Worm (Caenorhabditis elegans) whole organism, late embryonic: ENCODE measurements around the gene D2063.1.

Experiments used
- F13H6.1 ChIP-seq: sonication (generic microtip); optimal IDR thresholded peaks from 2 replicates; lab custom pipeline; 2016; ENCODE audit warnings: missing genetic modification characterization, missing compliant biosample characterization
- ahr-1 ChIP-seq: sonication (generic microtip); optimal IDR thresholded peaks from 2 replicates; lab custom pipeline; 2016; ENCODE audit warnings: missing genetic modification characterization, missing compliant biosample characterization
- ama-1 ChIP-seq: fragments of 150-350 bp; optimal IDR thresholded peaks from 2 replicates; lab custom pipeline; 2014
- ceh-18 ChIP-seq: sonication (generic microtip); optimal IDR thresholded peaks from 2 replicates; lab custom pipeline; 2016; ENCODE audit warnings: missing genetic modification characterization, missing compliant biosample characterization
- ceh-22 ChIP-seq: sonication (generic microtip); optimal IDR thresholded peaks from 2 replicates; lab custom pipeline; 2017; ENCODE audit warnings: missing biosample characterization, missing genetic modification characterization
- ceh-31 ChIP-seq: sonication (generic microtip); optimal IDR thresholded peaks from 2 replicates; lab custom pipeline; 2016; ENCODE audit warnings: missing genetic modification characterization, missing compliant biosample characterization
- che-1 ChIP-seq: sonication (generic microtip); optimal IDR thresholded peaks from 2 replicates; lab custom pipeline; 2016; ENCODE audit warnings: mild to moderate bottlenecking, missing genetic modification characterization, missing compliant biosample characterization
- dve-1 ChIP-seq: sonication (generic microtip); optimal IDR thresholded peaks from 2 replicates; lab custom pipeline; 2017; ENCODE audit warnings: antibody characterized with exemption, mild to moderate bottlenecking, missing genetic modification characterization, missing compliant biosample characterization
- ets-4 ChIP-seq: sonication (generic microtip); optimal IDR thresholded peaks from 2 replicates; lab custom pipeline; 2016; ENCODE audit warnings: missing genetic modification characterization, missing compliant biosample characterization
- fkh-10 ChIP-seq: fragments of 150-350 bp; optimal IDR thresholded peaks from 2 replicates; lab custom pipeline; 2014; ENCODE audit warnings: missing biosample characterization, missing genetic modification reagents, missing genetic modification characterization
- hlh-6 ChIP-seq: sonication (generic microtip); optimal IDR thresholded peaks from 2 replicates; lab custom pipeline; 2016; ENCODE audit warnings: missing genotype, missing genetic modification characterization, missing compliant biosample characterization
- hlh-8 ChIP-seq: sonication (generic microtip); optimal IDR thresholded peaks from 2 replicates; lab custom pipeline; 2016; ENCODE audit warnings: missing genotype, missing genetic modification characterization, missing compliant biosample characterization
- unc-55 ChIP-seq: sonication (generic microtip); optimal IDR thresholded peaks from 2 replicates; lab custom pipeline; 2017; ENCODE audit warnings: missing biosample characterization, missing genetic modification reagents, missing genetic modification characterization

DNA sequence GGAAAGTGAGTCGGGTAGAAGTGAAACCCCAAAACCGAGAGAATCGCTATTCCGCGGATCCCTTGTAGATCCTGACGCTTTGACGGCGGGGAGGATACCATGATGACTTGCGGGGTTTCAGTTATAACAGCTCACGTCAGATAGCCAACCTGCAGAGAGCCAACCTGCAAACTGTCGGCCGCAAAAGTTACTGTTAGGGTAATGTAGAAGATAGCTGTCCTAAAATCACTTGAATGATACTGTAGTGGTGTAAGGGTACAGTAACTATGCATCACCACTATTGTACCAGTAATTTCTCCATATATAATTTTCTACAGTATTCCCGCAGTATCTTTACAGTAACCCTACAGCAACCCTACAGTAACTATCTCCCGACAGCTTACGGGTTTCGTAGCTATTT, 5.5 kb downstream of the D2063.1 start, which contains the start of gene oac-12:
- no peak for TF ChIP-seq che-1 (tag; lab: Kevin White, UChicago)
- no peak for TF ChIP-seq ceh-31
- TF ChIP-seq ama-1 (lab: Kevin White, UChicago): no peak
- TF ChIP-seq fkh-10 (GFP tag; lab: Kevin White, UChicago): no peak
- no peak for TF ChIP-seq F13H6.1 (tag; lab: Kevin White, UChicago)
- no peak for TF ChIP-seq unc-55 (GFP tag; lab: Kevin White, UChicago)
- no peak for TF ChIP-seq hlh-8 (tag; lab: Kevin White, UChicago)
- no peak for TF ChIP-seq ceh-22 (tag; lab: Kevin White, UChicago)
- no peak for TF ChIP-seq hlh-6 (tag; lab: Kevin White, UChicago)
- TF ChIP-seq dve-1 (tag; lab: Kevin White, UChicago): no peak
- TF ChIP-seq ahr-1: no peak
- TF ChIP-seq ets-4: no peak
- TF ChIP-seq ceh-18 (tag; lab: Kevin White, UChicago): no peak
